4 worm cellular contexts compared by ENCODE assay signal in the genomic region with DNA sequence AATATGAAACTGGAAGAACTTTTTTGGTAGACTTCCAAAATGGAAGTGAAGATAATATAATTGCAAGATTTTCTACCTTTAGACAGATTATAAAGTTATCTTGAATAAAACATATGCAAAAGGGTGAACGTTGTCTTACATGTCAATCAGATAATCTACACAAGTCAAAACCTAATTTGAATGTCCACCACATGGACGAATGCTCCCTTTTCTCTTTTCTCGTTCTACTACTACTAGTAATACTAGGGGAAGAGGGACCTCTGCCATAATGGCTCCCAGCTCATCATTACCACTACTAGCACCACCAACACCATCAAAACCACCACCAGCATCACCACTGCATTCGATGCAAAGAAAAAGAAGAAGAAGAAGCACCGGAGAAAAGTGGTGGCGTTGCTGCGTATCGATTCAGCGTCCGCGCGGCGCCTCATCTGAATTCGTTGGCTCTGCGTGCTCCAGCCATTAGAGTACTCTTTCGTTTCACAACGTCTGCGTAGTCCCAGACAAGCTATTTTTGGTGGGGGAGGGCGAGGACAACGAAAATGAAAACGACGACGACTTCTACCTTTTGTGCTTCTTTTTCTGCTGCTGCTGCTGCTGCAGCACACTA.
A peak's percentile ranks its signal among the peaks of the same experiment; 100 is the strongest.
TF ChIP-seq lines count a peak whose summit lies in the region.

No protein-coding gene starts in this region.

TF ChIP-seq in whole organism, L1 larva, 84 proteins besides CTCF, POLR2A, EP300 and RAD21 (continued from another document):
- TF ChIP-seq efl-1 (optimal IDR thresholded peaks at IDR 0.05; lab: Kevin White, UChicago), result no peak
- no peak for TF ChIP-seq efl-1 (GFP tag; optimal IDR thresholded peaks at IDR 0.05 in 1 of 2; lab: Kevin White, UChicago)
- no peak for TF ChIP-seq skn-1 (tag; optimal IDR thresholded peaks at IDR 0.05; lab: Kevin White, UChicago)
- peak; percentile 58 for TF ChIP-seq lin-14 (GFP tag; optimal IDR thresholded peaks at IDR 0.05; lab: Kevin White, UChicago)
- TF ChIP-seq hpl-2 (GFP tag; optimal IDR thresholded peaks at IDR 0.05; lab: Kevin White, UChicago), result no peak
- TF ChIP-seq alr-1 (tag; optimal IDR thresholded peaks at IDR 0.05; lab: Kevin White, UChicago; ENCODE audit: borderline replicate concordance), result no peak
- no peak for TF ChIP-seq fkh-4 (tag; optimal IDR thresholded peaks at IDR 0.05; lab: Kevin White, UChicago; ENCODE audit: borderline replicate concordance)

TF ChIP-seq in whole organism, L3 larva, 47 proteins besides CTCF, POLR2A, EP300 and RAD21 (continued from another document):
- TF ChIP-seq eor-1 (tag; optimal IDR thresholded peaks at IDR 0.05; lab: Kevin White, UChicago) (no peak), ZK546.5 (tag; optimal IDR thresholded peaks at IDR 0.05; lab: Kevin White, UChicago) (no peak), egl-27 (tag; optimal IDR thresholded peaks at IDR 0.05; lab: Kevin White, UChicago) (no peak), ceh-28 (tag; optimal IDR thresholded peaks at IDR 0.05; lab: Kevin White, UChicago) (no peak), nhr-43 (tag; optimal IDR thresholded peaks at IDR 0.05; lab: Kevin White, UChicago; ENCODE audit: poor library complexity, severe bottlenecking) (no peak), ceh-82 (tag; optimal IDR thresholded peaks at IDR 0.05; lab: Kevin White, UChicago) (no peak)

TF ChIP-seq in whole organism, L4 larva, 104 proteins besides CTCF, POLR2A, EP300 and RAD21 (continued from another document):
- TF ChIP-seq F44E2.7 (GFP tag; IDR thresholded peaks at IDR 0.05; lab: Robert Waterston, UW), result no peak
- TF ChIP-seq dmd-6 (GFP tag; IDR thresholded peaks at IDR 0.05; lab: Robert Waterston, UW), result no peak

TF ChIP-seq in whole organism, late embryonic, 69 proteins besides CTCF, POLR2A, EP300 and RAD21 (continued from another document):
- TF ChIP-seq ttx-3 (tag; optimal IDR thresholded peaks at IDR 0.05; lab: Kevin White, UChicago) (no peak), hlh-8 (tag; optimal IDR thresholded peaks at IDR 0.05; lab: Kevin White, UChicago) (no peak), pqm-1 (tag; optimal IDR thresholded peaks at IDR 0.05; lab: Kevin White, UChicago) (no peak), nfya-1 (tag; optimal IDR thresholded peaks at IDR 0.05; lab: Kevin White, UChicago) (peak; percentile 30), ceh-45 (GFP tag; IDR thresholded peaks at IDR 0.05; lab: Robert Waterston, UW) (no peak), ceh-48 (tag; optimal IDR thresholded peaks at IDR 0.05; lab: Kevin White, UChicago) (peak; percentile 76), ceh-18 (tag; optimal IDR thresholded peaks at IDR 0.05; lab: Kevin White, UChicago) (no peak), T23F11.4 (GFP tag; optimal IDR thresholded peaks at IDR 0.05; lab: Kevin White, UChicago) (no peak), dmd-4 (tag; optimal IDR thresholded peaks at IDR 0.05; lab: Kevin White, UChicago; ENCODE audit: borderline replicate concordance) (no peak)
